Fruit fly (Drosophila melanogaster) whole organism, embryonic: ENCODE measurements around the gene CG33120.

Source experiments
- Ada2b ChIP-seq: fragments of 200-800 bp; sonication (Bioruptor generic); IDR thresholded peaks from 2 replicates; pipeline ENCODE4 v1.3.6; 2022; ENCODE audit warnings: missing biosample characterization, missing genetic modification characterization
- Antp ChIP-seq: fragments of 200-800 bp; sonication (Bioruptor generic); optimal IDR thresholded peaks from 3 replicates; lab custom pipeline; 2016; ENCODE audit warnings: missing biosample characterization, missing genetic modification characterization
- Asciz ChIP-seq: fragments of 200-800 bp; sonication (Bioruptor generic); optimal IDR thresholded peaks from 2 replicates; lab custom pipeline; 2017; ENCODE audit warnings: missing biosample characterization, mild to moderate bottlenecking, missing genetic modification characterization, missing genetic modification reagents
- B-H2 ChIP-seq: fragments of 200-800 bp; sonication (Bioruptor generic); optimal IDR thresholded peaks from 2 replicates; lab custom pipeline; 2018; ENCODE audit warnings: missing biosample characterization, mild to moderate bottlenecking, missing genetic modification characterization
- Bdp1 ChIP-seq: fragments of 200-800 bp; sonication (Bioruptor generic); optimal IDR thresholded peaks from 3 replicates; lab custom pipeline; 2016; ENCODE audit warnings: missing biosample characterization, missing genetic modification characterization
- Bgb ChIP-seq: fragments of 200-800 bp; sonication (Bioruptor generic); IDR thresholded peaks from 2 replicates; pipeline ENCODE4 v1.3.6; 2022; ENCODE audit warnings: missing biosample characterization, missing genetic modification characterization; ENCODE audit not compliant: partially characterized antibody
- CG10267 ChIP-seq: fragments of 200-800 bp; sonication (Bioruptor generic); optimal IDR thresholded peaks from 2 replicates; lab custom pipeline; 2018; ENCODE audit warnings: missing biosample characterization, mild to moderate bottlenecking, missing genetic modification characterization, moderate library complexity
- CG10979 ChIP-seq: fragments of 200-800 bp; sonication (Bioruptor generic); optimal IDR thresholded peaks from 2 replicates; lab custom pipeline; 2018; ENCODE audit warnings: missing biosample characterization, mild to moderate bottlenecking, missing genetic modification characterization, moderate library complexity
- CG12104 ChIP-seq: fragments of 200-800 bp; sonication (Bioruptor generic); optimal IDR thresholded peaks from 3 replicates; lab custom pipeline; 2016; ENCODE audit warnings: missing biosample characterization, missing genetic modification characterization
- CG14441 ChIP-seq: fragments of 200-800 bp; sonication (Bioruptor generic); IDR thresholded peaks from 2 replicates; pipeline ENCODE4 v1.3.6; 2022; ENCODE audit warnings: missing biosample characterization, missing genetic modification characterization
- CG15011 ChIP-seq: fragments of 200-800 bp; sonication (Bioruptor generic); optimal IDR thresholded peaks from 3 replicates; lab custom pipeline; 2018; ENCODE audit warnings: missing biosample characterization, mild to moderate bottlenecking, missing genetic modification characterization
- CG1603 ChIP-seq: fragments of 200-800 bp; sonication (Bioruptor generic); optimal IDR thresholded peaks from 2 replicates; lab custom pipeline; 2019; ENCODE audit warnings: missing biosample characterization, mild to moderate bottlenecking, missing genetic modification characterization, moderate library complexity
- CG1647 ChIP-seq: fragments of 200-800 bp; sonication (Bioruptor generic); optimal IDR thresholded peaks from 3 replicates; lab custom pipeline; 2016; ENCODE audit warnings: missing biosample characterization, missing genetic modification characterization
- CG18619 ChIP-seq: fragments of 200-800 bp; sonication (Bioruptor generic); optimal IDR thresholded peaks from 3 replicates; lab custom pipeline; 2017; ENCODE audit warnings: missing biosample characterization, mild to moderate bottlenecking, missing genetic modification characterization
- CG2116 ChIP-seq: fragments of 200-800 bp; sonication (Bioruptor generic); optimal IDR thresholded peaks from 3 replicates; lab custom pipeline; 2018; ENCODE audit warnings: missing biosample characterization, mild to moderate bottlenecking, missing genetic modification characterization
- CG3065 ChIP-seq: fragments of 200-800 bp; sonication (Bioruptor generic); optimal IDR thresholded peaks from 2 replicates; lab custom pipeline; 2016; ENCODE audit warnings: missing biosample characterization, missing genetic modification characterization
- CG31388 ChIP-seq: fragments of 200-800 bp; sonication (Bioruptor generic); optimal IDR thresholded peaks from 2 replicates; lab custom pipeline; 2016; ENCODE audit warnings: missing biosample characterization, missing genetic modification characterization
- CG34422 ChIP-seq: fragments of 200-800 bp; sonication (Bioruptor generic); IDR thresholded peaks from 3 replicates; pipeline ENCODE4 v1.3.6; 2022; ENCODE audit warnings: missing biosample characterization, missing genetic modification characterization
- CG3995 ChIP-seq: fragments of 200-800 bp; sonication (Bioruptor generic); optimal IDR thresholded peaks from 3 replicates; lab custom pipeline; 2016; ENCODE audit warnings: missing biosample characterization, missing genetic modification characterization
- CG42726 ChIP-seq: fragments of 200-800 bp; sonication (Bioruptor generic); IDR thresholded peaks from 2 replicates; pipeline ENCODE4 v1.3.6; 2022; ENCODE audit warnings: missing biosample characterization, missing genetic modification characterization; ENCODE audit not compliant: partially characterized antibody
- CG4404 ChIP-seq: fragments of 200-800 bp; sonication (Bioruptor generic); IDR thresholded peaks from 2 replicates; pipeline ENCODE4 v1.3.6; 2022; ENCODE audit warnings: missing biosample characterization, missing genetic modification characterization
- CG6254 ChIP-seq: fragments of 200-800 bp; sonication (Bioruptor generic); optimal IDR thresholded peaks from 3 replicates; lab custom pipeline; 2017; ENCODE audit warnings: mild to moderate bottlenecking, missing biosample characterization, missing genetic modification reagents, missing genetic modification characterization
- CkIIα-i1 ChIP-seq: fragments of 200-800 bp; sonication (Bioruptor generic); IDR thresholded peaks from 2 replicates; pipeline ENCODE4 v1.3.6; 2022; ENCODE audit warnings: missing biosample characterization, missing genetic modification characterization
- Dip3 ChIP-seq: fragments of 200-800 bp; sonication (Bioruptor generic); optimal IDR thresholded peaks from 3 replicates; lab custom pipeline; 2016; ENCODE audit warnings: missing biosample characterization, missing genetic modification characterization
- Nf-YC ChIP-seq: fragments of 200-800 bp; optimal IDR thresholded peaks from 3 replicates; lab custom pipeline; 2019; ENCODE audit warnings: missing biosample characterization, mild to moderate bottlenecking, missing genetic modification characterization, moderate library complexity
- PHDP ChIP-seq: fragments of 200-800 bp; sonication (Bioruptor generic); optimal IDR thresholded peaks from 3 replicates; lab custom pipeline; 2018; ENCODE audit warnings: missing biosample characterization, mild to moderate bottlenecking, missing genetic modification characterization, moderate library complexity
- Poxn ChIP-seq: fragments of 200-800 bp; sonication (Bioruptor generic); IDR thresholded peaks from 2 replicates; pipeline ENCODE4 v1.3.6; 2022; ENCODE audit warnings: missing biosample characterization, missing genetic modification characterization
- Ravus ChIP-seq: fragments of 200-800 bp; sonication (Bioruptor generic); IDR thresholded peaks from 2 replicates; pipeline ENCODE4 v1.3.6; 2022; ENCODE audit warnings: missing biosample characterization, missing genetic modification characterization
- Taf1 ChIP-seq: fragments of 200-800 bp; sonication (Bioruptor generic); IDR thresholded peaks from 2 replicates; pipeline ENCODE4 v1.3.6; 2022; ENCODE audit warnings: missing biosample characterization, missing genetic modification characterization
- bab2 ChIP-seq: fragments of 200-800 bp; sonication (Bioruptor generic); optimal IDR thresholded peaks from 2 replicates; lab custom pipeline; 2016; ENCODE audit warnings: missing biosample characterization, missing genetic modification characterization
- chn ChIP-seq: fragments of 200-800 bp; sonication (Bioruptor generic); optimal IDR thresholded peaks from 2 replicates; lab custom pipeline; 2016; ENCODE audit warnings: missing biosample characterization, missing genetic modification characterization
- dimm ChIP-seq: fragments of 200-800 bp; sonication (Bioruptor generic); IDR thresholded peaks from 2 replicates; pipeline ENCODE4 v1.3.6; 2022; ENCODE audit warnings: missing biosample characterization, missing genetic modification characterization
- dmrt11E ChIP-seq: fragments of 200-800 bp; sonication (Bioruptor generic); optimal IDR thresholded peaks from 3 replicates; lab custom pipeline; 2018; ENCODE audit warnings: missing biosample characterization, mild to moderate bottlenecking, missing genetic modification characterization, moderate library complexity
- dmrt99B ChIP-seq: fragments of 200-800 bp; sonication (Bioruptor generic); optimal IDR thresholded peaks from 2 replicates; lab custom pipeline; 2018; ENCODE audit warnings: missing biosample characterization, mild to moderate bottlenecking, missing genetic modification characterization, moderate library complexity
- gce ChIP-seq: fragments of 200-800 bp; sonication (Bioruptor generic); IDR thresholded peaks from 3 replicates; pipeline ENCODE4 v1.3.6; 2022; ENCODE audit warnings: missing biosample characterization, missing genetic modification characterization
- jumu ChIP-seq: fragments of 200-800 bp; sonication (Bioruptor generic); optimal IDR thresholded peaks from 3 replicates; lab custom pipeline; 2016; ENCODE audit warnings: missing biosample characterization, missing genetic modification characterization
- kah ChIP-seq: fragments of 200-800 bp; sonication (Bioruptor generic); optimal IDR thresholded peaks from 2 replicates; lab custom pipeline; 2018; ENCODE audit warnings: missing biosample characterization, mild to moderate bottlenecking, missing genetic modification characterization
- nerfin-1 ChIP-seq: fragments of 200-800 bp; sonication (Bioruptor generic); optimal IDR thresholded peaks from 3 replicates; lab custom pipeline; 2019; ENCODE audit warnings: missing biosample characterization, mild to moderate bottlenecking, missing genetic modification characterization, moderate library complexity
- pho ChIP-seq: fragments of 200-800 bp; sonication (Bioruptor generic); optimal IDR thresholded peaks from 2 replicates; lab custom pipeline; 2016; ENCODE audit warnings: missing biosample characterization, missing genetic modification characterization
- pnt ChIP-seq: fragments of 200-800 bp; sonication (Bioruptor generic); optimal IDR thresholded peaks from 3 replicates; lab custom pipeline; 2016; ENCODE audit warnings: missing biosample characterization, missing genetic modification characterization
- pum ChIP-seq: fragments of 200-800 bp; sonication (Bioruptor generic); optimal IDR thresholded peaks from 2 replicates; lab custom pipeline; 2016; ENCODE audit warnings: missing biosample characterization, missing genetic modification characterization
- run ChIP-seq: fragments of 200-800 bp; sonication (Bioruptor generic); optimal IDR thresholded peaks from 3 replicates; lab custom pipeline; 2018; ENCODE audit warnings: missing biosample characterization, mild to moderate bottlenecking, missing genetic modification characterization
- salm ChIP-seq: fragments of 200-800 bp; sonication (Bioruptor generic); optimal IDR thresholded peaks from 2 replicates; lab custom pipeline; 2018; ENCODE audit warnings: missing biosample characterization, mild to moderate bottlenecking, missing genetic modification characterization
- sc ChIP-seq, 3 experiments: fragments of >200 bp in 2 of 3; fragments of 200-800 bp in 1 of 3; sonication (Bioruptor generic) in 1 of 3; optimal IDR thresholded peaks; 2 replicates in 2 of 3; 3 replicates in 1 of 3; lab custom pipeline; 2017; ENCODE audit warnings: mild to moderate bottlenecking in 1 of 3, missing biosample characterization in 1 of 3, missing genetic modification characterization in 1 of 3, missing genetic modification reagents in 1 of 3
- scrt ChIP-seq: fragments of 200-800 bp; sonication (Bioruptor generic); optimal IDR thresholded peaks from 2 replicates; lab custom pipeline; 2018; ENCODE audit warnings: missing biosample characterization, mild to moderate bottlenecking, missing genetic modification characterization, moderate library complexity
- shn ChIP-seq: fragments of 200-800 bp; sonication (Bioruptor generic); optimal IDR thresholded peaks from 3 replicates; lab custom pipeline; 2016; ENCODE audit warnings: missing biosample characterization, missing genetic modification characterization
- ttk ChIP-seq: fragments of 200-800 bp; sonication (Bioruptor generic); IDR thresholded peaks from 2 replicates; pipeline ENCODE4 v2.1.2; 2022; ENCODE audit warnings: missing biosample characterization, missing genetic modification characterization
- wdn ChIP-seq: fragments of 200-800 bp; sonication (Bioruptor generic); IDR thresholded peaks from 2 replicates; pipeline ENCODE4 v1.3.6; 2022; ENCODE audit warnings: missing biosample characterization, missing genetic modification characterization

The CG33120 gene

dm6 chr2L:18830587-18831528 lies 13.5 kb downstream of the CG33120 start, which contains the start of the genes CG17597 and ScpX (continued):
- TF ChIP-seq CG10979 (tag; lab: Kevin White, UChicago) (peak; percentile 39), CG1647 (GFP tag; lab: Kevin White, UChicago) (peak; percentile 51), Dip3 (GFP tag; lab: Kevin White, UChicago) (peak; percentile 60), wdn (0 out of 2 replicates have a peak, but pooled peaks have one; percentile 17), Poxn (GFP tag; lab: Robert Waterston, UW) (no peak), B-H2 (GFP tag; lab: Kevin White, UChicago) (peak; percentile 63), chn (GFP tag; lab: Kevin White, UChicago) (peak; percentile 72), kah (GFP tag; lab: Kevin White, UChicago) (peak; percentile 99), scrt (GFP tag; lab: Kevin White, UChicago) (peak; percentile 90), bab2 (GFP tag; lab: Kevin White, UChicago) (peak; percentile 59), Taf1 (GFP tag; lab: Robert Waterston, UW) (no peak), CG1603 (peak; percentile 45), jumu (peak; percentile 75), run (tag; lab: Kevin White, UChicago) (no peak), CG4404 (GFP tag; lab: Robert Waterston, UW) (peak; percentile 35; the same call in 1 of the 2 replicates), salm (tag; lab: Kevin White, UChicago) (no peak), CG31388 (GFP tag; lab: Kevin White, UChicago) (peak; percentile 19), gce (GFP tag; lab: Robert Waterston, UW) (no peak; the same call in 2 of the 3 replicates), PHDP (tag; lab: Kevin White, UChicago) (peak; percentile 54), dimm (GFP tag; lab: Robert Waterston, UW) (no peak), CG14441 (peak; percentile 52; the same call in 1 of the 2 replicates), CG12104 (GFP tag; lab: Kevin White, UChicago) (peak; percentile 71), pho (GFP tag; lab: Kevin White, UChicago) (peak; percentile 36), Nf-YC (tag; lab: Kevin White, UChicago) (peak; percentile 59), Ada2b (peak; percentile 51), Ravus (GFP tag; lab: Robert Waterston, UW) (no peak), sc (optimal IDR thresholded peaks at IDR 0.05; lab: Kevin White, UChicago) (no peak), sc (GFP tag; optimal IDR thresholded peaks at IDR 0.05; lab: Kevin White, UChicago) (peak; percentile 18), dmrt11E (tag; lab: Kevin White, UChicago) (peak; percentile 58), pum (GFP tag; lab: Kevin White, UChicago) (peak; percentile 59), CG3065 (GFP tag; lab: Kevin White, UChicago) (peak; percentile 52), CG18619 (GFP tag; lab: Kevin White, UChicago) (peak; percentile 44), CG10267 (tag; lab: Kevin White, UChicago) (peak; percentile 53), Bgb (peak; percentile 90), pnt (GFP tag; lab: Kevin White, UChicago) (peak; percentile 58), CG42726 (GFP tag; lab: Robert Waterston, UW) (peak; percentile 73), Antp (peak; percentile 53), shn (GFP tag; lab: Kevin White, UChicago) (peak; percentile 60), CG6254 (GFP tag; lab: Kevin White, UChicago) (peak; percentile 100), ttk (no peak), CG34422 (GFP tag; lab: Robert Waterston, UW) (0 out of 3 replicates have a peak, but pooled peaks have one; percentile 55), CkIIα-i1 (GFP tag; lab: Robert Waterston, UW) (no peak), dmrt99B (tag; lab: Kevin White, UChicago) (peak; percentile 50), Bdp1 (GFP tag; lab: Kevin White, UChicago) (peak; percentile 13), CG2116 (GFP tag; lab: Kevin White, UChicago) (peak; percentile 79), CG3995 (GFP tag; lab: Kevin White, UChicago) (peak; percentile 24), Asciz (GFP tag; lab: Kevin White, UChicago) (peak; percentile 47), nerfin-1 (tag; lab: Kevin White, UChicago) (peak; percentile 11), CG15011 (GFP tag; lab: Kevin White, UChicago) (peak; percentile 39)
